Fruit fly (Drosophila melanogaster) whole organism, prepupa: ENCODE results near the gene CG14566.

Experiments
- CG10669 ChIP-seq: fragments of 200-800 bp; sonication (Bioruptor generic); optimal IDR thresholded peaks from 3 replicates; lab custom pipeline; 2018; ENCODE audit warnings: missing biosample characterization, mild to moderate bottlenecking, missing genetic modification characterization, moderate library complexity
- CG11902 ChIP-seq: fragments of 200-800 bp; sonication (Bioruptor generic); optimal IDR thresholded peaks from 3 replicates; lab custom pipeline; 2016; ENCODE audit warnings: missing biosample characterization, missing genetic modification characterization
- CG15336 ChIP-seq: fragments of 200-800 bp; sonication (Bioruptor generic); IDR thresholded peaks from 2 replicates; pipeline ENCODE4 v1.3.6; 2022; ENCODE audit warnings: missing biosample characterization, missing genetic modification characterization
- CG3032 ChIP-seq: fragments of 200-800 bp; optimal IDR thresholded peaks from 2 replicates; lab custom pipeline; 2019; ENCODE audit warnings: missing biosample characterization, mild to moderate bottlenecking, missing genetic modification characterization, moderate library complexity
- CG31627 ChIP-seq: fragments of 200-800 bp; sonication (Bioruptor generic); optimal IDR thresholded peaks from 3 replicates; lab custom pipeline; 2016; ENCODE audit warnings: missing biosample characterization, missing genetic modification characterization
- CG32006 ChIP-seq: fragments of 200-800 bp; sonication (Bioruptor generic); optimal IDR thresholded peaks from 3 replicates; lab custom pipeline; 2017; ENCODE audit warnings: missing biosample characterization, mild to moderate bottlenecking, missing genetic modification characterization
- CG34406 ChIP-seq: fragments of 200-800 bp; sonication (Bioruptor generic); optimal IDR thresholded peaks from 3 replicates; lab custom pipeline; 2016; ENCODE audit warnings: missing biosample characterization, missing genetic modification characterization
- CG3919 ChIP-seq: fragments of 200-800 bp; sonication (Bioruptor generic); optimal IDR thresholded peaks from 3 replicates; lab custom pipeline; 2016; ENCODE audit warnings: missing biosample characterization, missing genetic modification characterization
- CG4318 ChIP-seq: fragments of 200-800 bp; sonication (Bioruptor generic); optimal IDR thresholded peaks from 3 replicates; lab custom pipeline; 2017; ENCODE audit warnings: missing biosample characterization, mild to moderate bottlenecking, missing genetic modification characterization
- CG6276 ChIP-seq: fragments of 200-800 bp; sonication (Bioruptor generic); optimal IDR thresholded peaks from 2 replicates; lab custom pipeline; 2017; ENCODE audit warnings: missing biosample characterization, mild to moderate bottlenecking, missing genetic modification characterization
- CG7368 ChIP-seq: fragments of 200-800 bp; sonication (Bioruptor generic); optimal IDR thresholded peaks from 3 replicates; lab custom pipeline; 2016; ENCODE audit warnings: missing biosample characterization, missing genetic modification characterization
- CG8119 ChIP-seq: fragments of 200-800 bp; sonication (Bioruptor generic); IDR thresholded peaks from 3 replicates; pipeline ENCODE4 v1.3.6; 2022; ENCODE audit warnings: missing biosample characterization, missing genetic modification characterization
- CG8319 ChIP-seq: fragments of 200-800 bp; sonication (Bioruptor generic); optimal IDR thresholded peaks from 3 replicates; lab custom pipeline; 2016; ENCODE audit warnings: missing biosample characterization, missing genetic modification characterization
- CG9139 ChIP-seq: fragments of 200-800 bp; sonication (Bioruptor generic); optimal IDR thresholded peaks from 3 replicates; lab custom pipeline; 2017; ENCODE audit warnings: missing biosample characterization, mild to moderate bottlenecking, missing genetic modification characterization
- Eip75B ChIP-seq: fragments of 200-800 bp; sonication (Bioruptor generic); optimal IDR thresholded peaks from 3 replicates; lab custom pipeline; 2016; ENCODE audit warnings: missing biosample characterization, missing genetic modification characterization
- Eip78C ChIP-seq: fragments of 200-800 bp; sonication (Bioruptor generic); peaks from one replicate; lab custom pipeline; 2016; ENCODE audit warnings: missing biosample characterization, missing genetic modification characterization
- Eip93F ChIP-seq: fragments of 200-800 bp; sonication (Bioruptor generic); optimal IDR thresholded peaks from 2 replicates; lab custom pipeline; 2016; ENCODE audit warnings: missing biosample characterization, mild to moderate bottlenecking, missing genetic modification characterization
- Ets21C ChIP-seq: fragments of 200-800 bp; sonication (Bioruptor generic); optimal IDR thresholded peaks from 3 replicates; lab custom pipeline; 2016; ENCODE audit warnings: missing biosample characterization, missing genetic modification characterization
- Ets96B ChIP-seq: fragments of 200-800 bp; optimal IDR thresholded peaks from 2 replicates; lab custom pipeline; 2019; ENCODE audit warnings: missing biosample characterization, mild to moderate bottlenecking, missing genetic modification characterization, moderate library complexity
- Gug ChIP-seq: fragments of 200-800 bp; sonication (Bioruptor generic); IDR thresholded peaks from 2 replicates; pipeline ENCODE4 v1.3.6; 2022; ENCODE audit warnings: missing biosample characterization, missing genetic modification characterization
- Hr38 ChIP-seq: sonication (Bioruptor generic); optimal IDR thresholded peaks from 2 replicates; lab custom pipeline; 2016; ENCODE audit warnings: missing biosample characterization, missing genetic modification characterization
- Hr39 ChIP-seq: fragments of 200-800 bp; sonication (Bioruptor generic); optimal IDR thresholded peaks from 2 replicates; lab custom pipeline; 2016; ENCODE audit warnings: missing biosample characterization, missing genetic modification characterization
- Hr4 ChIP-seq: fragments of 200-800 bp; sonication (Bioruptor generic); optimal IDR thresholded peaks from 3 replicates; lab custom pipeline; 2016; ENCODE audit warnings: missing biosample characterization, missing genetic modification characterization
- Met ChIP-seq: fragments of 200-800 bp; sonication (Bioruptor generic); optimal IDR thresholded peaks from 3 replicates; lab custom pipeline; 2016; ENCODE audit warnings: missing biosample characterization, missing genetic modification characterization
- OdsH ChIP-seq: fragments of 200-800 bp; sonication (Bioruptor generic); optimal IDR thresholded peaks from 3 replicates; lab custom pipeline; 2016; ENCODE audit warnings: missing biosample characterization, missing genetic modification characterization
- Sox14 ChIP-seq: fragments of 200-800 bp; sonication (Bioruptor generic); optimal IDR thresholded peaks from 3 replicates; lab custom pipeline; 2016; ENCODE audit warnings: missing biosample characterization, missing genetic modification characterization
- achi ChIP-seq: fragments of 200-800 bp; sonication (Bioruptor generic); optimal IDR thresholded peaks from 3 replicates; lab custom pipeline; 2016; ENCODE audit warnings: missing biosample characterization, missing genetic modification characterization
- acj6 ChIP-seq: fragments of 200-800 bp; sonication (Bioruptor generic); optimal IDR thresholded peaks from 3 replicates; lab custom pipeline; 2016; ENCODE audit warnings: missing biosample characterization, missing genetic modification characterization
- cyc ChIP-seq: fragments of 200-800 bp; sonication (Bioruptor generic); optimal IDR thresholded peaks from 3 replicates; lab custom pipeline; 2016; ENCODE audit warnings: missing biosample characterization, missing genetic modification characterization
- dsx ChIP-seq: fragments of 200-800 bp; optimal IDR thresholded peaks from 3 replicates; lab custom pipeline; 2019; ENCODE audit warnings: missing biosample characterization, mild to moderate bottlenecking, missing genetic modification characterization, moderate library complexity; ENCODE audit not compliant: poor library complexity, severe bottlenecking
- esn ChIP-seq: fragments of 200-800 bp; sonication (Bioruptor generic); optimal IDR thresholded peaks from 2 replicates; lab custom pipeline; 2016; ENCODE audit warnings: missing biosample characterization, mild to moderate bottlenecking, missing genetic modification characterization, moderate library complexity
- fd59A ChIP-seq: fragments of 200-800 bp; sonication (Bioruptor generic); optimal IDR thresholded peaks from 2 replicates; lab custom pipeline; 2017; ENCODE audit warnings: missing biosample characterization, mild to moderate bottlenecking, missing genetic modification characterization, missing genetic modification reagents
- fd85E ChIP-seq: fragments of 200-800 bp; sonication (Bioruptor generic); optimal IDR thresholded peaks from 3 replicates; lab custom pipeline; 2016; ENCODE audit warnings: missing biosample characterization, missing genetic modification characterization
- net ChIP-seq: fragments of 200-800 bp; sonication (Bioruptor generic); optimal IDR thresholded peaks from 3 replicates; lab custom pipeline; 2016; ENCODE audit warnings: missing biosample characterization, missing genetic modification characterization
- pdm3 ChIP-seq: fragments of 200-800 bp; sonication (Bioruptor generic); optimal IDR thresholded peaks from 3 replicates; lab custom pipeline; 2016; ENCODE audit warnings: missing biosample characterization, missing genetic modification characterization
- salr ChIP-seq, 2 experiments: fragments of 200-800 bp; sonication (Bioruptor generic); optimal IDR thresholded peaks; 3 replicates each; lab custom pipeline; 2016 to 2018; ENCODE audit warnings: missing biosample characterization in 2 of 2, missing genetic modification characterization in 2 of 2, mild to moderate bottlenecking in 1 of 2
- ss ChIP-seq, 2 experiments: fragments of 200-800 bp; sonication (Bioruptor generic); optimal IDR thresholded peaks; 2 replicates in 1 of 2; 3 replicates in 1 of 2; lab custom pipeline; 2017 to 2018; ENCODE audit warnings: mild to moderate bottlenecking in 2 of 2, missing biosample characterization in 2 of 2, missing genetic modification characterization in 2 of 2, moderate library complexity in 1 of 2
- svp ChIP-seq: fragments of 200-800 bp; sonication (Bioruptor generic); peaks from one replicate; lab custom pipeline; 2016; ENCODE audit warnings: missing biosample characterization, missing genetic modification characterization
- topi ChIP-seq: fragments of 200-800 bp; sonication (Bioruptor generic); optimal IDR thresholded peaks from 3 replicates; lab custom pipeline; 2016; ENCODE audit warnings: missing biosample characterization, missing genetic modification characterization
- vri ChIP-seq: fragments of 200-800 bp; sonication (Bioruptor generic); optimal IDR thresholded peaks from 3 replicates; lab custom pipeline; 2016; ENCODE audit warnings: missing biosample characterization, mild to moderate bottlenecking, missing genetic modification characterization

Gene CG14566

DNA sequence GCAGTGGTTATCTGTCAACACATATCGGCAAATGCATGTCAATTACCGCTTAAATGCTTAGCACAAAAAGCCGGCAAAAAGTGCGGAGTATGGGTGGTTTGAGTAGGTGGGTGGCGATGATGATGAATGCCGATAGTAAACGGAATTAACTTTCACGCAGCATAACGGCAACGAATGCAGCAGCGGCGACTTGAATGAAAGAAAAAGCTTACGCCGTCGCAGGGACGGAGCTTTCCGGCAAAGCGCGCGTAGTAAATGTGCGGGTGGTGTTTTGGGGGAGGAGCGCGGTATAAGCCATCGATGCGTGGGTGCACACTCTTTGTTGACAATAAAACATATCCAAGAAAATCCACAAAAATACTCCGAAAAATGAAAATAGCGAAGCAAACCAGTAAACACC, 29.4 kb upstream of the CG14566 start, which contains the start of gene CG7370:
TSS of gene CG7370 (plus strand) at position 301 of the 400 bp plus-strand sequence.
- TF ChIP-seq net (no peak), CG15336 (GFP tag; lab: Robert Waterston, UW) (no peak), CG8119 (no peak), Ets21C (GFP tag; lab: Kevin White, UChicago) (no peak), achi (no peak), Ets96B (tag; lab: Kevin White, UChicago) (no peak), CG8319 (no peak), CG7368 (GFP tag; lab: Kevin White, UChicago) (no peak), salr (GFP tag; optimal IDR thresholded peaks at IDR 0.05; lab: Kevin White, UChicago) (no peak), CG32006 (GFP tag; lab: Kevin White, UChicago) (no peak), CG34406 (GFP tag; lab: Kevin White, UChicago) (no peak), Eip78C (GFP tag; lab: Kevin White, UChicago) (no peak), CG31627 (GFP tag; lab: Kevin White, UChicago) (no peak), Hr38 (GFP tag; lab: Kevin White, UChicago) (no peak), acj6 (GFP tag; lab: Kevin White, UChicago) (no peak), fd59A (GFP tag; lab: Kevin White, UChicago) (no peak), CG3032 (tag; lab: Kevin White, UChicago) (no peak)

DNA sequence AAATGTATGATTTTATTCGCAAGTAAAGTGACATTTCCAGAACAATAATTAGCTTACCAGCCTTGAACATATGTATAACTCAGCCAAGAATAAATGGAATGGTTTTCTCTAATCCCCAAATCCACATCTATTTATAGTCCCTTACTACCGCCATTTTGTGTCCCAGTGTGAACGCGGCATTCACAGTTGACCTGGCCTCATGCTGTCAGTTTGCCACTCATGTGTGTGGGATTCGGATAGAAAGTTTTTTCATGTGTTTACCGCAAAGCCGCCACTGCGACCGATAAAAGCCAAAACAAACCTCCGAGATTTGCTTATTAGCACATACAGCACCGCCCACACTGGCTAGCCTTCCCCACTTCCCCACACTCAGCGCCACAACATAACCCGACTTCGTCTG, 25.8 kb upstream of the CG14566 start:
- no peak for TF ChIP-seq CG8119
- TF ChIP-seq CG15336 (GFP tag; lab: Robert Waterston, UW), result no peak
- no peak for TF ChIP-seq Met
- no peak for TF ChIP-seq svp (GFP tag; lab: Kevin White, UChicago)
- TF ChIP-seq esn (GFP tag; lab: Kevin White, UChicago), result no peak
- TF ChIP-seq CG11902 (GFP tag; lab: Kevin White, UChicago), result no peak
- TF ChIP-seq CG9139 (GFP tag; lab: Kevin White, UChicago), result no peak
- no peak for TF ChIP-seq CG34406 (GFP tag; lab: Kevin White, UChicago)
- TF ChIP-seq pdm3, result no peak
- TF ChIP-seq vri (GFP tag; lab: Kevin White, UChicago), result no peak
- TF ChIP-seq CG6276 (GFP tag; lab: Kevin White, UChicago), result no peak
- no peak for TF ChIP-seq CG3919 (GFP tag; lab: Kevin White, UChicago)

- TF ChIP-seq Eip78C (GFP tag; lab: Kevin White, UChicago), result no peak
- TF ChIP-seq CG32006 (GFP tag; lab: Kevin White, UChicago), result no peak
- no peak for TF ChIP-seq acj6 (GFP tag; lab: Kevin White, UChicago)
- TF ChIP-seq fd85E, result no peak
- no peak for TF ChIP-seq CG34406 (GFP tag; lab: Kevin White, UChicago)
- TF ChIP-seq achi, result no peak
- no peak for TF ChIP-seq CG10669 (GFP tag; lab: Kevin White, UChicago)
These were observed 16.7 kb upstream of the CG14566 start, which contains the start of gene CG14564 for dm6 chr3L:21756857-21757256. TSS of gene CG14564 (plus strand) at chr3L:21757157.

dm6 chr3L:21744169-21744568, 4.1 kb upstream of the CG14566 start, which contains the start of gene CG14565:
TSS of gene CG14565 (minus strand) at chr3L:21744269.
- TF ChIP-seq Met (no peak), ss (GFP tag; optimal IDR thresholded peaks at IDR 0.05; lab: Kevin White, UChicago) (no peak), Sox14 (no peak), CG3032 (tag; lab: Kevin White, UChicago) (no peak), dsx (GFP tag; lab: Kevin White, UChicago) (no peak), CG11902 (GFP tag; lab: Kevin White, UChicago) (no peak), CG9139 (GFP tag; lab: Kevin White, UChicago) (no peak), Hr39 (GFP tag; lab: Kevin White, UChicago) (no peak), cyc (GFP tag; lab: Kevin White, UChicago) (no peak)

- TF ChIP-seq fd85E, result no peak
- no peak for TF ChIP-seq Hr4 (GFP tag; lab: Kevin White, UChicago)
- TF ChIP-seq CG3919 (GFP tag; lab: Kevin White, UChicago), result no peak
- no peak for TF ChIP-seq topi (GFP tag; lab: Kevin White, UChicago)
- TF ChIP-seq CG31627 (GFP tag; lab: Kevin White, UChicago), result no peak
- TF ChIP-seq pdm3, result no peak
- TF ChIP-seq Gug (GFP tag; lab: Robert Waterston, UW), result no peak
- no peak for TF ChIP-seq Eip75B (GFP tag; lab: Kevin White, UChicago)
- no peak for TF ChIP-seq CG4318 (GFP tag; lab: Kevin White, UChicago)
- no peak for TF ChIP-seq Eip93F (GFP tag; lab: Kevin White, UChicago)
- TF ChIP-seq Ets21C (GFP tag; lab: Kevin White, UChicago), result no peak
- TF ChIP-seq OdsH (GFP tag; lab: Kevin White, UChicago), result no peak
- TF ChIP-seq CG34406 (GFP tag; lab: Kevin White, UChicago), result no peak
- TF ChIP-seq, all 60 proteins: peak for 0
These were observed 1.1 kb upstream of the CG14566 start, which contains the start of gene CG14572 for dm6 chr3L:21741234-21741633. TSS of gene CG14572 (plus strand) at chr3L:21741534.
